Worm (Caenorhabditis elegans): ENCODE data around the gene F17C11.6.

DNA sequence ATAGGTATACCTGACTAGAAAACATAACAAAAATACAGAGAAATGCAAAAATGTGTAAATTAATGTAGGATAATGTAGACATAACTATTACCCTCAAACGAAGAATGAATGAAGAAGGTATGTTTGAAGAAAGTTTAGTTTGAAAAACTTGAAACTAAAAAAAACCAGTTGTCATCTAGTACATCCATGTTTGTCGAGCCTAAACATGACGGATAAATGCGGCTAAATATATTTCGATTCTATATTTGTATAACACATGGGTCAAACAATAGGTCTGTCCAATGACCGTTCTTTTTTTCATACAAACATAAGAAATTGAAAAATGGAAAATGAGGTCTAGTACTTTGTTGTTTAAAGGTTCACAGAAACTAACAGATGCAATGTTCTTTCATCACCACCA lies 15.1 kb downstream of the F17C11.6 start, which contains the start of gene F17C11.22:
- TF ChIP-seq flt-1 (GFP tag; IDR thresholded peaks at IDR 0.05) (no peak), tra-4 (tag; optimal IDR thresholded peaks at IDR 0.05) (no peak), tbx-11 (GFP tag; IDR thresholded peaks at IDR 0.05) (no peak), sea-1 (GFP tag; conservative IDR thresholded peaks at IDR 0.05) (no peak)

Data from whole organism, early embryonic.